Worm (Caenorhabditis elegans): Measurements from ENCODE around the gene slc-17.2.

The slc-17.2 gene

ce11 chrIII:9385543-9385942 lies 4.4 kb downstream of the slc-17.2 start, which contains the start of gene C38C10.3:
TSS of gene C38C10.3 (minus strand) at chrIII:9385643.
- TF ChIP-seq nhr-11 (tag; optimal IDR thresholded peaks at IDR 0.05): no peak
- no peak for TF ChIP-seq peb-1 (tag; optimal IDR thresholded peaks at IDR 0.05)
- no peak for TF ChIP-seq ceh-82 (tag; optimal IDR thresholded peaks at IDR 0.05)
- TF ChIP-seq nhr-237 (tag; optimal IDR thresholded peaks at IDR 0.05): no peak
- TF ChIP-seq unc-62 (GFP tag; optimal IDR thresholded peaks at IDR 0.05): no peak
- no peak for TF ChIP-seq ceh-16 (tag; optimal IDR thresholded peaks at IDR 0.05)
- no peak for TF ChIP-seq nhr-25 (tag; optimal IDR thresholded peaks at IDR 0.05)
- TF ChIP-seq sma-3 (GFP tag; optimal IDR thresholded peaks at IDR 0.05): no peak
- TF ChIP-seq ztf-1 (GFP tag; conservative IDR thresholded peaks at IDR 0.05): no peak
- TF ChIP-seq ama-1 (optimal IDR thresholded peaks at IDR 0.05): no peak
- no peak for TF ChIP-seq ZK546.5 (tag; optimal IDR thresholded peaks at IDR 0.05)

ce11 chrIII:9383496-9383895 lies 6.4 kb downstream of the slc-17.2 start, which contains the start of gene tkr-1:
TSS of gene tkr-1 (plus strand) at chrIII:9383796.
- TF ChIP-seq sma-3 (GFP tag; optimal IDR thresholded peaks at IDR 0.05) (no peak), ztf-1 (GFP tag; conservative IDR thresholded peaks at IDR 0.05) (no peak)

- TF ChIP-seq sma-3 (GFP tag; optimal IDR thresholded peaks at IDR 0.05) (no peak), ztf-1 (GFP tag; conservative IDR thresholded peaks at IDR 0.05) (no peak), elt-1 (tag; optimal IDR thresholded peaks at IDR 0.05) (no peak), nhr-21 (tag; optimal IDR thresholded peaks at IDR 0.05) (no peak)
These were observed 13.2 kb downstream of the slc-17.2 start for ce11 chrIII:9376701-9377100.

DNA sequence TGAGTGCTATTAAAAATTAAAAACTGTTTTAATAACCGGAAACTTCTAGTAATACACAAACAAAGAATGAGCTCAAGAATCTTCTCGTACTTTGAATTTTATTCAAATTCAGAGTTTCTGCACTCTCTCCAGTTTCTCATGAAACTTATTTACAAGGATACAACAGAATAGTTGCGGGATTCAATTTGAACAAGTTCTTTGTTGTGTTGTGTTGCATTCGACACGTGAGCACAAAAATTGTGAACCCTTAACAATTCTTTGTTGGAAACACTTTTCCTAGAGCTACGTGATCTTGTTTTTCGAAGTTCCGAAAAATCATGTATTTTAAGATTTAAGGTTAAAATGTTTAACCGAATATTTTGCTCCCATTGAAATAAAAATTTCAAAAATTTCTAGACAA lies 16.1 kb downstream of the slc-17.2 start:
- TF ChIP-seq ZK546.5 (tag; optimal IDR thresholded peaks at IDR 0.05): no peak
- TF ChIP-seq unc-39 (tag; optimal IDR thresholded peaks at IDR 0.05): no peak
- no peak for TF ChIP-seq unc-62 (GFP tag; optimal IDR thresholded peaks at IDR 0.05)
- no peak for TF ChIP-seq elt-1 (tag; optimal IDR thresholded peaks at IDR 0.05)
- TF ChIP-seq mbf-1 (tag; optimal IDR thresholded peaks at IDR 0.05): no peak
- no peak for TF ChIP-seq mab-5 (tag; optimal IDR thresholded peaks at IDR 0.05)
- TF ChIP-seq ztf-11 (tag; optimal IDR thresholded peaks at IDR 0.05): no peak
- no peak for TF ChIP-seq dmd-4 (tag; optimal IDR thresholded peaks at IDR 0.05)
- no peak for TF ChIP-seq egl-27 (tag; optimal IDR thresholded peaks at IDR 0.05)
- TF ChIP-seq fos-1 (tag; optimal IDR thresholded peaks at IDR 0.05): no peak
- TF ChIP-seq lin-13 (GFP tag; optimal IDR thresholded peaks at IDR 0.05): no peak
- no peak for TF ChIP-seq snpc-4 (tag; optimal IDR thresholded peaks at IDR 0.05)
- TF ChIP-seq sma-3 (GFP tag; optimal IDR thresholded peaks at IDR 0.05): no peak
- TF ChIP-seq sem-4 (tag; optimal IDR thresholded peaks at IDR 0.05): no peak
- no peak for TF ChIP-seq lin-11 (tag; optimal IDR thresholded peaks at IDR 0.05)
- no peak for TF ChIP-seq ztf-1 (GFP tag; conservative IDR thresholded peaks at IDR 0.05)
- no peak for TF ChIP-seq nhr-11 (tag; optimal IDR thresholded peaks at IDR 0.05)
- TF ChIP-seq zag-1 (tag; optimal IDR thresholded peaks at IDR 0.05): no peak

DNA sequence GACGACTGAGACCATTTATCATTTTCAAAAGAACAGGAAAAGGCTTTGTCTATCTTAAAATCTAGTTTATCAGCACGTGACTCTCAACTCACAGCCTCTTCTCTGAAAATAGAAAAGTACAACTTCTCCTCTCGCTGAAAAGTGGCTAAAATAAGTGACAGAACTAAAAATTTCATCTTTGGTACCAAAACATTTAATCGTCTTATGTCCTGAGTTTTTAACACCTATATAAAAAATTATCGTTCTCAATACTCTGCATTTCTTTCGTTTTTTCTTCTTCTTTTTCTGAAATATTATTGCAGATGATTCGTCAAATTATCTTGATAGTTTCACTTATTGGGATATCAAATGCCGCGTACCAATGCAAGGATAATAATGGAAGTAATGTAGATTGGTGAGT lies 22.9 kb downstream of the slc-17.2 start, which contains the start of gene crn-6:
Gene crn-6 (plus strand): TSS at position 301 of the 400 bp plus-strand sequence.
- TF ChIP-seq ztf-11 (tag; optimal IDR thresholded peaks at IDR 0.05) (no peak), mab-5 (tag; optimal IDR thresholded peaks at IDR 0.05) (no peak), lin-11 (tag; optimal IDR thresholded peaks at IDR 0.05) (no peak)

DNA sequence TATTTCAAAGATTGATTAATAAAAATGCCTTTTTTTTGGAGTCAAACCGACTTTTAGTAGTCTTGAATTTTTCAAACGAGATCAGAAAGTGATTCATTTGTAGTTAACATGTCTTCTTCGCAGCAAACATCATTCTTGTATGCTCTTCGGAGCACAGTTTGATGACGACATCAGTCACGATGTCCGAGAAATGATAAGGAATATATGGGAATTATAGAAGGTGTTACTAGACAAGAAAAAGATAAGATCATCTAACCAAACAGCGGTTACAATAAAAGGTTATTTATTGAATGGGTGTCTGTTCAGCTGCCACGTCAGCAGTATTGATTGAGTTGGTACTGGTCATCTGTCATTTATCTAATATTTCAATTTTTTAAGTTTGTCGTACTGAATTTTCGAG lies 23.5 kb downstream of the slc-17.2 start:
- no peak for TF ChIP-seq ZK546.5 (tag; optimal IDR thresholded peaks at IDR 0.05)
- no peak for TF ChIP-seq ztf-1 (GFP tag; conservative IDR thresholded peaks at IDR 0.05)
- no peak for TF ChIP-seq mab-5 (tag; optimal IDR thresholded peaks at IDR 0.05)
- TF ChIP-seq egl-27 (tag; optimal IDR thresholded peaks at IDR 0.05): no peak
- TF ChIP-seq snpc-4 (tag; optimal IDR thresholded peaks at IDR 0.05): no peak

- no peak for TF ChIP-seq nhr-6 (tag; optimal IDR thresholded peaks at IDR 0.05)
- no peak for TF ChIP-seq sem-4 (tag; optimal IDR thresholded peaks at IDR 0.05)
- TF ChIP-seq nhr-11 (tag; optimal IDR thresholded peaks at IDR 0.05): no peak
- TF ChIP-seq R02D3.7 (tag; optimal IDR thresholded peaks at IDR 0.05): no peak
- no peak for TF ChIP-seq egl-27 (tag; optimal IDR thresholded peaks at IDR 0.05)
- no peak for TF ChIP-seq aly-2 (tag; optimal IDR thresholded peaks at IDR 0.05)
- TF ChIP-seq nhr-12 (tag; optimal IDR thresholded peaks at IDR 0.05): no peak
- TF ChIP-seq skn-1 (tag; optimal IDR thresholded peaks at IDR 0.05): no peak
These were observed 28.7 kb downstream of the slc-17.2 start, which contains the start of gene flp-25 for ce11 chrIII:9361228-9361627. TSS of gene flp-25 (plus strand) at chrIII:9361528.

All from whole organism, L2 larva.